Fruit fly (Drosophila melanogaster): ENCODE results near the gene bam.

bam gene

dm6 chr3R:25292864-25293284 is 48.0 kb upstream of the bam start, which contains the start of gene CG31098 (continued):
- TF ChIP-seq Chrac-16 (GFP tag; optimal IDR thresholded peaks at IDR 0.05) = no peak
- TF ChIP-seq jumu (GFP tag; optimal IDR thresholded peaks at IDR 0.05) = no peak
- peak; percentile 48 for TF ChIP-seq lab (GFP tag; optimal IDR thresholded peaks at IDR 0.05)
- no peak for TF ChIP-seq CG15696 (tag; optimal IDR thresholded peaks at IDR 0.05)
- TF ChIP-seq CG15601 (tag; optimal IDR thresholded peaks at IDR 0.05) = peak; percentile 0
- no peak for TF ChIP-seq lov (optimal IDR thresholded peaks at IDR 0.05)
- no peak for TF ChIP-seq lov (GFP tag; IDR thresholded peaks at IDR 0.05)
- no peak for TF ChIP-seq vnd (GFP tag; IDR thresholded peaks at IDR 0.05; ENCODE audit: partially characterized antibody)
- no peak for TF ChIP-seq CG8924 (tag; optimal IDR thresholded peaks at IDR 0.05)
- TF ChIP-seq sens (GFP tag) = peak; percentile 20
- TF ChIP-seq CG8478 (optimal IDR thresholded peaks at IDR 0.05) = no peak
- TF ChIP-seq CG12071 (GFP tag; optimal IDR thresholded peaks at IDR 0.05) = peak; percentile 52
- TF ChIP-seq CG12219 (GFP tag; optimal IDR thresholded peaks at IDR 0.05) = peak; percentile 2
- TF ChIP-seq unc-4 (GFP tag; IDR thresholded peaks at IDR 0.05; ENCODE audit: partially characterized antibody) = peak; percentile 43; the same call in 1 of the 2 replicates
- TF ChIP-seq dan (GFP tag; IDR thresholded peaks at IDR 0.05) = no peak
- no peak for TF ChIP-seq tgo (GFP tag; IDR thresholded peaks at IDR 0.05)
- no peak for TF ChIP-seq C15 (GFP tag; IDR thresholded peaks at IDR 0.05)
- TF ChIP-seq HmgD (GFP tag; optimal IDR thresholded peaks at IDR 0.05) = no peak
- peak; percentile 7; the same call in 1 of the 2 replicates for TF ChIP-seq Rfx (GFP tag; IDR thresholded peaks at IDR 0.05)
- no peak for TF ChIP-seq abd-A (tag; optimal IDR thresholded peaks at IDR 0.05)
- no peak for TF ChIP-seq dmrt99B (tag; optimal IDR thresholded peaks at IDR 0.05)
- TF ChIP-seq crc (GFP tag; optimal IDR thresholded peaks at IDR 0.05) = no peak
- no peak for TF ChIP-seq CG2875 (GFP tag; optimal IDR thresholded peaks at IDR 0.05)
- TF ChIP-seq E2f1 (GFP tag; IDR thresholded peaks at IDR 0.05) = no peak
- no peak for TF ChIP-seq NK7.1 (GFP tag; optimal IDR thresholded peaks at IDR 0.05)
- TF ChIP-seq CG15269 (tag; optimal IDR thresholded peaks at IDR 0.05) = peak; percentile 50
- peak; percentile 33 for TF ChIP-seq MTF-1 (GFP tag; optimal IDR thresholded peaks at IDR 0.05; ENCODE audit: borderline replicate concordance)
- no peak for TF ChIP-seq Neu2 (GFP tag; optimal IDR thresholded peaks at IDR 0.05; ENCODE audit: borderline replicate concordance)
- no peak for TF ChIP-seq ato (GFP tag; IDR thresholded peaks at IDR 0.05; ENCODE audit: partially characterized antibody)
- TF ChIP-seq grau (tag; optimal IDR thresholded peaks at IDR 0.05) = peak; percentile 84
- no peak for TF ChIP-seq CG9876 (GFP tag; optimal IDR thresholded peaks at IDR 0.05)
- no peak for TF ChIP-seq ken (GFP tag; IDR thresholded peaks at IDR 0.05)
- no peak for TF ChIP-seq Hr51 (GFP tag; optimal IDR thresholded peaks at IDR 0.05)
- no peak for TF ChIP-seq CG11504 (tag; optimal IDR thresholded peaks at IDR 0.05)
- TF ChIP-seq Eip74EF (GFP tag; optimal IDR thresholded peaks at IDR 0.05) = no peak
- peak; percentile 47 for TF ChIP-seq CG17385 (GFP tag; optimal IDR thresholded peaks at IDR 0.05)
- peak; percentile 53 for TF ChIP-seq CrebB (tag; optimal IDR thresholded peaks at IDR 0.05)
- no peak for TF ChIP-seq ERR (GFP tag; optimal IDR thresholded peaks at IDR 0.05)
- no peak for TF ChIP-seq vfl (GFP tag; optimal IDR thresholded peaks at IDR 0.05)
- TF ChIP-seq CG6175 (GFP tag; IDR thresholded peaks at IDR 0.05) = no peak
- TF ChIP-seq eyg (GFP tag; optimal IDR thresholded peaks at IDR 0.05) = no peak
- TF ChIP-seq Mad (GFP tag; optimal IDR thresholded peaks at IDR 0.05) = no peak
- no peak for TF ChIP-seq ems (GFP tag; optimal IDR thresholded peaks at IDR 0.05)
- no peak for TF ChIP-seq CG6683 (GFP tag; optimal IDR thresholded peaks at IDR 0.05)
- no peak for TF ChIP-seq Doc3 (GFP tag; IDR thresholded peaks at IDR 0.05; ENCODE audit: partially characterized antibody)
- no peak for TF ChIP-seq tin (GFP tag; optimal IDR thresholded peaks at IDR 0.05)
- TF ChIP-seq crp (GFP tag; optimal IDR thresholded peaks at IDR 0.05) = peak in 1 of 2 experiments; percentile 71
- TF ChIP-seq corto (GFP tag; optimal IDR thresholded peaks at IDR 0.05) = peak; percentile 61
- no peak for TF ChIP-seq bab2 (GFP tag; optimal IDR thresholded peaks at IDR 0.05)
- peak; percentile 26; the same call in 1 of the 2 replicates for TF ChIP-seq CG32532 (GFP tag; IDR thresholded peaks at IDR 0.05)
- TF ChIP-seq CG2712 (tag; optimal IDR thresholded peaks at IDR 0.05) = no peak
